Worm (Caenorhabditis elegans) whole organism, L1 larva: ENCODE measurements around the gene K08B5.1.

Experiments
- C16A3.4 ChIP-seq: fragments of 150-350 bp; optimal IDR thresholded peaks from 2 replicates; lab custom pipeline; 2014; ENCODE audit warnings: missing biosample characterization, missing genetic modification characterization
- C34B4.2 ChIP-seq: sonication (generic microtip); optimal IDR thresholded peaks from 2 replicates; lab custom pipeline; 2017; ENCODE audit warnings: mild to moderate bottlenecking, missing genetic modification characterization, missing compliant biosample characterization
- Y116A8C.19 ChIP-seq: sonication (generic microtip); optimal IDR thresholded peaks from 2 replicates; lab custom pipeline; 2016; ENCODE audit warnings: missing compliant biosample characterization, missing genetic modification characterization, borderline replicate concordance
- aly-2 ChIP-seq: fragments of 150-350 bp; optimal IDR thresholded peaks from 2 replicates; lab custom pipeline; 2014; ENCODE audit warnings: missing biosample characterization, missing genetic modification characterization
- ceh-63 ChIP-seq: fragments of 200-800 bp; sonication (Bioruptor generic); optimal IDR thresholded peaks from 2 replicates; lab custom pipeline; 2018; ENCODE audit warnings: mild to moderate bottlenecking, missing genetic modification characterization, missing compliant biosample characterization
- ces-1 ChIP-seq: fragments of 150-350 bp; optimal IDR thresholded peaks from 2 replicates; lab custom pipeline; 2014; ENCODE audit warnings: missing biosample characterization, missing genetic modification reagents, missing genetic modification characterization
- dpl-1 ChIP-seq, 3 experiments: fragments of 150-350 bp in 2 of 3; sonication (generic microtip) in 1 of 3; optimal IDR thresholded peaks; 2 replicates each; lab custom pipeline; 2014 to 2017; ENCODE audit warnings: missing biosample characterization in 3 of 3, missing genetic modification characterization in 3 of 3, missing genetic modification reagents in 3 of 3
- efl-1 ChIP-seq, 4 experiments: fragments of 150-350 bp; optimal IDR thresholded peaks in 3 of 4; peaks in 1 of 4; 1 replicate in 1 of 4; 2 replicates in 3 of 4; lab custom pipeline; 2014; ENCODE audit warnings: missing biosample characterization in 2 of 4, missing genetic modification characterization in 2 of 4, missing genetic modification reagents in 2 of 4
- egl-13 ChIP-seq: sonication (generic microtip); optimal IDR thresholded peaks from 2 replicates; lab custom pipeline; 2016; ENCODE audit warnings: missing genotype, missing genetic modification reagents, missing genetic modification characterization, missing compliant biosample characterization
- elt-3 ChIP-seq, 6 experiments: fragments of 150-350 bp in 1 of 6; sonication (generic microtip); optimal IDR thresholded peaks; 2 replicates each; lab custom pipeline; 2017 to 2018; ENCODE audit warnings: missing biosample characterization in 6 of 6, missing genetic modification characterization in 6 of 6, inconsistent platforms in 1 of 6
- ets-5 ChIP-seq: fragments of 200-800 bp; sonication (Bioruptor generic); IDR thresholded peaks from 2 replicates; pipeline ENCODE4 v1.3.6; 2022; ENCODE audit warnings: missing genetic modification characterization, missing compliant biosample characterization
- fkh-10 ChIP-seq: sonication (generic microtip); optimal IDR thresholded peaks from 2 replicates; lab custom pipeline; 2017; ENCODE audit warnings: missing biosample characterization, missing genetic modification reagents, missing genetic modification characterization
- fkh-4 ChIP-seq: sonication (generic microtip); optimal IDR thresholded peaks from 2 replicates; lab custom pipeline; 2016; ENCODE audit warnings: missing compliant biosample characterization, missing genetic modification characterization, borderline replicate concordance
- grh-1 ChIP-seq: fragments of 200-800 bp; sonication (Bioruptor generic); IDR thresholded peaks from 2 replicates; pipeline ENCODE4 v1.3.6; 2022; ENCODE audit warnings: missing genetic modification reagents, missing genetic modification characterization, missing compliant biosample characterization
- hpl-2 ChIP-seq: fragments of 150-350 bp; optimal IDR thresholded peaks from 2 replicates; lab custom pipeline; 2014; ENCODE audit warnings: missing biosample characterization, missing genetic modification reagents, missing genetic modification characterization
- isw-1 ChIP-seq: fragments of 200-800 bp; sonication (Bioruptor generic); IDR thresholded peaks from 2 replicates; pipeline ENCODE4 v1.3.6; 2022; ENCODE audit warnings: missing genetic modification characterization, missing compliant biosample characterization
- jun-1 ChIP-seq: fragments of 150-350 bp; optimal IDR thresholded peaks from 2 replicates; lab custom pipeline; 2014; ENCODE audit warnings: missing biosample characterization, missing genetic modification reagents, missing genetic modification characterization
- lin-39 ChIP-seq: fragments of 150-350 bp; optimal IDR thresholded peaks from 2 replicates; lab custom pipeline; 2014; ENCODE audit warnings: missing biosample characterization, missing genetic modification reagents, missing genetic modification characterization
- mab-9 ChIP-seq: fragments of 200-800 bp; sonication (Bioruptor generic); IDR thresholded peaks from 2 replicates; pipeline ENCODE4 v1.3.6; 2022; ENCODE audit warnings: missing genetic modification reagents, missing genetic modification characterization, missing compliant biosample characterization
- mdl-1 ChIP-seq, 2 experiments: fragments of 150-350 bp; optimal IDR thresholded peaks; 2 replicates each; lab custom pipeline; 2014 to 2017; ENCODE audit warnings: missing biosample characterization in 2 of 2, missing genetic modification characterization in 2 of 2, inconsistent platforms in 1 of 2
- mef-2 ChIP-seq: fragments of 150-350 bp; optimal IDR thresholded peaks from 2 replicates; lab custom pipeline; 2014; ENCODE audit warnings: missing biosample characterization, missing genetic modification characterization
- mep-1 ChIP-seq: fragments of 150-350 bp; optimal IDR thresholded peaks from 2 replicates; lab custom pipeline; 2014; ENCODE audit warnings: missing biosample characterization, missing genetic modification characterization
- nhr-11 ChIP-seq: fragments of 150-350 bp; optimal IDR thresholded peaks from 2 replicates; lab custom pipeline; 2014; ENCODE audit warnings: missing biosample characterization, missing genetic modification characterization
- nhr-20 ChIP-seq: sonication (generic microtip); optimal IDR thresholded peaks from 2 replicates; lab custom pipeline; 2016; ENCODE audit warnings: mild to moderate bottlenecking, missing genetic modification characterization, missing compliant biosample characterization
- nhr-28 ChIP-seq: fragments of 150-350 bp; optimal IDR thresholded peaks from 2 replicates; lab custom pipeline; 2014; ENCODE audit warnings: missing biosample characterization, missing genetic modification characterization
- nhr-47 ChIP-seq: sonication (generic microtip); optimal IDR thresholded peaks from 2 replicates; lab custom pipeline; 2016; ENCODE audit warnings: mild to moderate bottlenecking, missing genetic modification characterization, moderate library complexity, missing compliant biosample characterization
- nhr-85 ChIP-seq: sonication (generic microtip); peaks from one replicate; lab custom pipeline; 2016; ENCODE audit warnings: missing genetic modification characterization, inconsistent platforms, missing compliant biosample characterization
- pag-3 ChIP-seq: sonication (generic microtip); optimal IDR thresholded peaks from 2 replicates; lab custom pipeline; 2017; ENCODE audit warnings: missing genetic modification characterization, mild to moderate bottlenecking, missing compliant biosample characterization, antibody characterized with exemption, borderline replicate concordance; ENCODE audit not compliant: insufficient read depth
- rnt-1 ChIP-seq: sonication (generic microtip); optimal IDR thresholded peaks from 2 replicates; lab custom pipeline; 2016; ENCODE audit warnings: mild to moderate bottlenecking, missing genetic modification characterization, moderate library complexity, missing compliant biosample characterization
- sup-37 ChIP-seq: fragments of 200-800 bp; sonication (Bioruptor generic); optimal IDR thresholded peaks from 2 replicates; lab custom pipeline; 2018; ENCODE audit warnings: mild to moderate bottlenecking, missing genetic modification characterization, missing compliant biosample characterization
- swsn-7 ChIP-seq: sonication (generic microtip); optimal IDR thresholded peaks from 2 replicates; lab custom pipeline; 2016; ENCODE audit warnings: missing genetic modification characterization, missing compliant biosample characterization
- tlp-1 ChIP-seq: fragments of 150-350 bp; optimal IDR thresholded peaks from 2 replicates; lab custom pipeline; 2014; ENCODE audit warnings: missing biosample characterization, missing genetic modification characterization
- unc-30 ChIP-seq: sonication (generic microtip); optimal IDR thresholded peaks from 2 replicates; lab custom pipeline; 2017; ENCODE audit warnings: missing biosample characterization, missing genetic modification characterization
- vab-15 ChIP-seq: sonication (generic microtip); optimal IDR thresholded peaks from 2 replicates; lab custom pipeline; 2017; ENCODE audit warnings: missing genotype, mild to moderate bottlenecking, missing genetic modification characterization, missing compliant biosample characterization
- zag-1 ChIP-seq: fragments of 150-350 bp; optimal IDR thresholded peaks from 2 replicates; lab custom pipeline; 2014; ENCODE audit warnings: missing biosample characterization, missing genetic modification characterization
- zip-4 ChIP-seq: fragments of 200-800 bp; sonication (Bioruptor generic); optimal IDR thresholded peaks from 2 replicates; lab custom pipeline; 2018; ENCODE audit warnings: mild to moderate bottlenecking, missing genetic modification characterization, moderate library complexity, missing compliant biosample characterization
- ztf-11 ChIP-seq, 2 experiments: sonication (generic microtip); optimal IDR thresholded peaks; 2 replicates each; lab custom pipeline; 2016 to 2017; ENCODE audit warnings: missing genetic modification characterization in 2 of 2, missing biosample characterization in 1 of 2, missing compliant biosample characterization in 1 of 2
- ztf-4 ChIP-seq: fragments of 150-350 bp; optimal IDR thresholded peaks from 2 replicates; lab custom pipeline; 2014; ENCODE audit warnings: missing biosample characterization, missing genetic modification characterization

The K08B5.1 gene

ce11 chrX:16604566-16604965, 46.3 kb downstream of the K08B5.1 start (continued):
- TF ChIP-seq fkh-4 (tag; lab: Kevin White, UChicago) (no peak), C16A3.4 (peak; percentile 46), efl-1 (optimal IDR thresholded peaks at IDR 0.05; lab: Kevin White, UChicago) (no peak), efl-1 (GFP tag; optimal IDR thresholded peaks at IDR 0.05 in 1 of 2; lab: Kevin White, UChicago) (peak in 1 of 2 experiments; percentile 43), ets-5 (GFP tag; lab: Robert Waterston, UW) (no peak), lin-39 (tag; lab: Kevin White, UChicago) (no peak), hpl-2 (GFP tag; lab: Kevin White, UChicago) (no peak), pag-3 (tag; lab: Kevin White, UChicago) (no peak), nhr-85 (peak; percentile 56), isw-1 (GFP tag; lab: Robert Waterston, UW) (no peak), zag-1 (no peak), ces-1 (no peak), mef-2 (tag; lab: Kevin White, UChicago) (no peak), zip-4 (GFP tag; lab: Kevin White, UChicago) (peak; percentile 21), nhr-11 (tag; lab: Kevin White, UChicago) (no peak), egl-13 (tag; lab: Kevin White, UChicago) (peak; percentile 43), rnt-1 (tag; lab: Kevin White, UChicago) (peak; percentile 55), nhr-20 (tag; lab: Kevin White, UChicago) (peak; percentile 54), mdl-1 (tag; optimal IDR thresholded peaks at IDR 0.05; lab: Kevin White, UChicago) (peak in 1 of 2 experiments; percentile 63), swsn-7 (tag; lab: Kevin White, UChicago) (peak; percentile 62), ztf-11 (tag; optimal IDR thresholded peaks at IDR 0.05; lab: Kevin White, UChicago) (no peak), elt-3 (tag; optimal IDR thresholded peaks at IDR 0.05; lab: Kevin White, UChicago) (no peak), Y116A8C.19 (tag; lab: Kevin White, UChicago) (no peak), nhr-28 (no peak), vab-15 (no peak), jun-1 (tag; lab: Kevin White, UChicago) (no peak), sup-37 (GFP tag; lab: Kevin White, UChicago) (no peak), nhr-47 (tag; lab: Kevin White, UChicago) (peak; percentile 68), mab-9 (GFP tag; lab: Robert Waterston, UW) (no peak), unc-30 (tag; lab: Kevin White, UChicago) (no peak), C34B4.2 (tag; lab: Kevin White, UChicago) (no peak)

- TF ChIP-seq efl-1 (optimal IDR thresholded peaks at IDR 0.05; lab: Kevin White, UChicago) = no peak
- peak in 1 of 2 experiments; percentile 54 for TF ChIP-seq efl-1 (GFP tag; optimal IDR thresholded peaks at IDR 0.05 in 1 of 2; lab: Kevin White, UChicago)
- TF ChIP-seq zip-4 (GFP tag; lab: Kevin White, UChicago) = no peak
- TF ChIP-seq grh-1 (GFP tag; lab: Robert Waterston, UW) = no peak
- TF ChIP-seq rnt-1 (tag; lab: Kevin White, UChicago) = no peak
- no peak for TF ChIP-seq tlp-1 (tag; lab: Kevin White, UChicago)
Observed at ce11 chrX:16607128-16607527, 48.9 kb downstream of the K08B5.1 start.

ce11 chrX:16609424-16609823, 51.2 kb downstream of the K08B5.1 start, which contains the start of gene F59C12.3:
Gene F59C12.3, minus strand, starts transcription at chrX:16609524.
- no peak for TF ChIP-seq ztf-4
- no peak for TF ChIP-seq ceh-63 (GFP tag; lab: Kevin White, UChicago)
- TF ChIP-seq egl-13 (tag; lab: Kevin White, UChicago) = no peak
- TF ChIP-seq dpl-1 (GFP tag; optimal IDR thresholded peaks at IDR 0.05; lab: Kevin White, UChicago) = no peak
- TF ChIP-seq mep-1 (tag; lab: Kevin White, UChicago) = no peak
- no peak for TF ChIP-seq aly-2 (tag; lab: Kevin White, UChicago)
- no peak for TF ChIP-seq fkh-10
- TF ChIP-seq C16A3.4 = no peak
